Worm (Caenorhabditis elegans): ENCODE results near the gene F13E9.12.

- TF ChIP-seq lin-13 (GFP tag; optimal IDR thresholded peaks at IDR 0.05) (no peak), lim-7 (GFP tag; IDR thresholded peaks at IDR 0.05) (no peak)
These were observed 29.9 kb upstream of the F13E9.12 start, which contains the start of gene ZK596.3 for ce11 chrIV:10904282-10904681.

Measured in whole organism, L4 larva.